Fruit fly (Drosophila melanogaster) whole organism, adult: ENCODE data around the gene mRpS34.

Source experiments
- CG11617 ChIP-seq: fragments of 200-800 bp; sonication (Bioruptor generic); optimal IDR thresholded peaks from 2 replicates; lab custom pipeline; 2017; ENCODE audit warnings: mild to moderate bottlenecking, missing biosample characterization, missing genetic modification reagents, missing genetic modification characterization
- CG14711 ChIP-seq: fragments of 200-800 bp; sonication (Bioruptor generic); optimal IDR thresholded peaks from 2 replicates; lab custom pipeline; 2018; ENCODE audit warnings: missing biosample characterization, mild to moderate bottlenecking, missing genetic modification characterization, moderate library complexity
- CG33017 ChIP-seq: fragments of 200-800 bp; sonication (Bioruptor generic); optimal IDR thresholded peaks from 2 replicates; lab custom pipeline; 2018; ENCODE audit warnings: missing biosample characterization, mild to moderate bottlenecking, missing genetic modification characterization, moderate library complexity
- CG5204 ChIP-seq: fragments of 200-800 bp; sonication (Bioruptor generic); optimal IDR thresholded peaks from 2 replicates; lab custom pipeline; 2016; ENCODE audit warnings: missing biosample characterization, missing genetic modification characterization
- Crg-1 ChIP-seq: fragments of 200-800 bp; sonication (Bioruptor generic); optimal IDR thresholded peaks from 2 replicates; lab custom pipeline; 2016; ENCODE audit warnings: missing biosample characterization, missing genetic modification characterization
- Hr96 ChIP-seq: fragments of 200-800 bp; sonication (Bioruptor generic); optimal IDR thresholded peaks from 2 replicates; lab custom pipeline; 2016; ENCODE audit warnings: missing biosample characterization, missing genetic modification characterization
- Mnt ChIP-seq: fragments of 200-800 bp; sonication (Bioruptor generic); optimal IDR thresholded peaks from 2 replicates; lab custom pipeline; 2016; ENCODE audit warnings: missing biosample characterization, mild to moderate bottlenecking, missing genetic modification characterization
- cnc ChIP-seq, 2 experiments: fragments of >200 bp; optimal IDR thresholded peaks; 2 replicates each; lab custom pipeline; 2017
- ovo ChIP-seq: fragments of 200-800 bp; sonication (Bioruptor generic); optimal IDR thresholded peaks from 2 replicates; lab custom pipeline; 2016; ENCODE audit warnings: missing biosample characterization, missing genetic modification characterization

dm6 chr3L:16385880-16386584 lies 38.2 kb downstream of the mRpS34 start, which contains the start of the genes Agpat3 and RAF2:
- TF ChIP-seq Mnt (no peak), cnc (optimal IDR thresholded peaks at IDR 0.05; lab: Kevin White, UChicago) (no peak), Crg-1 (no peak), CG33017 (no peak), CG14711 (peak; percentile 86), ovo (GFP tag; lab: Kevin White, UChicago) (no peak), CG5204 (GFP tag; lab: Kevin White, UChicago) (no peak), Hr96 (GFP tag; lab: Kevin White, UChicago) (peak; percentile 5), CG11617 (peak; percentile 27)
